Fruit fly (Drosophila melanogaster) whole organism, adult: ENCODE results near the gene ABCB7.

ENCODE experiments used
- CG14711 ChIP-seq: fragments of 200-800 bp; sonication (Bioruptor generic); optimal IDR thresholded peaks from 2 replicates; lab custom pipeline; 2018; ENCODE audit warnings: missing biosample characterization, mild to moderate bottlenecking, missing genetic modification characterization, moderate library complexity
- CG7045 ChIP-seq: fragments of 200-800 bp; sonication (Bioruptor generic); optimal IDR thresholded peaks from 2 replicates; lab custom pipeline; 2017; ENCODE audit warnings: missing biosample characterization, mild to moderate bottlenecking, missing genetic modification characterization
- CG7101 ChIP-seq: fragments of 200-800 bp; sonication (Bioruptor generic); optimal IDR thresholded peaks from 2 replicates; lab custom pipeline; 2018; ENCODE audit warnings: missing biosample characterization, mild to moderate bottlenecking, missing genetic modification characterization, moderate library complexity
- Clk ChIP-seq: fragments of 200-800 bp; sonication (Bioruptor generic); optimal IDR thresholded peaks from 2 replicates; lab custom pipeline; 2017; ENCODE audit warnings: missing biosample characterization, missing genetic modification characterization
- bab1 ChIP-seq: fragments of 200-800 bp; sonication (Bioruptor generic); optimal IDR thresholded peaks from 3 replicates; lab custom pipeline; 2019; ENCODE audit warnings: missing biosample characterization, mild to moderate bottlenecking, missing genetic modification characterization, moderate library complexity
- kay ChIP-seq: fragments of 200-800 bp; sonication (Bioruptor generic); peaks from one replicate; lab custom pipeline; 2016; ENCODE audit warnings: missing biosample characterization, missing genetic modification characterization, borderline replicate concordance
- ovo ChIP-seq: fragments of 200-800 bp; sonication (Bioruptor generic); optimal IDR thresholded peaks from 2 replicates; lab custom pipeline; 2016; ENCODE audit warnings: missing biosample characterization, missing genetic modification characterization
- pad ChIP-seq: fragments of 200-800 bp; sonication (Bioruptor generic); optimal IDR thresholded peaks from 3 replicates; lab custom pipeline; 2017; ENCODE audit warnings: missing biosample characterization, missing genetic modification characterization, mild to moderate bottlenecking, moderate library complexity, missing genetic modification reagents
- toe ChIP-seq: fragments of 200-800 bp; sonication (Bioruptor generic); optimal IDR thresholded peaks from 2 replicates; lab custom pipeline; 2016; ENCODE audit warnings: missing biosample characterization, missing genetic modification characterization

DNA sequence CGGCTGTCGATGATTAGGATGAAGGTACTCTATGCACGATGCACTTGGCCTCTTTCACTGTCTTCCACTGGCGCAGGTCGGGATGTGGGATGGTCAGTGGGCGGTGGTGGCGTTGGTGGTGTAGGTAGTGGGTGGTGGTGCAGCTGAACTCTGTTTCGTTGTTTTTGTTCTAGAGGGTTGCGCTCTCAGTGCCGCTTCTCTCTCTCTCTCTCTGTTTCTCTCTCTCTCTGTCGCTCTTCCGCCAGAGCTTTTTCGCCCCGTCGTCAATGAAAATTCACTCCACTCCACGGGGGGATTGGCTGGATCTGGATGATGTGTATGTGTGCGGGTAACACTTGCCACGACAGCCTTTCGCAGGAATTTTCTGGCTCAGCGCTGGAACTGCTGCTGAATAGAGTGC is 18.7 kb downstream of the ABCB7 start:
- TF ChIP-seq kay (GFP tag; lab: Kevin White, UChicago), result no peak
- TF ChIP-seq CG14711 (tag; lab: Kevin White, UChicago), result no peak
- TF ChIP-seq CG7101 (tag; lab: Kevin White, UChicago), result no peak
- no peak for TF ChIP-seq Clk (GFP tag; lab: Kevin White, UChicago)
- no peak for TF ChIP-seq CG7045 (GFP tag; lab: Kevin White, UChicago)
- no peak for TF ChIP-seq pad (GFP tag; lab: Kevin White, UChicago)
- TF ChIP-seq bab1 (GFP tag; lab: Kevin White, UChicago), result no peak
- TF ChIP-seq toe (GFP tag; lab: Kevin White, UChicago), result no peak
- no peak for TF ChIP-seq ovo
